Fruit fly (Drosophila melanogaster): ENCODE data around the gene tgy.
A peak's percentile ranks its signal among the peaks of the same experiment; 100 is the strongest.

Gene tgy

DNA sequence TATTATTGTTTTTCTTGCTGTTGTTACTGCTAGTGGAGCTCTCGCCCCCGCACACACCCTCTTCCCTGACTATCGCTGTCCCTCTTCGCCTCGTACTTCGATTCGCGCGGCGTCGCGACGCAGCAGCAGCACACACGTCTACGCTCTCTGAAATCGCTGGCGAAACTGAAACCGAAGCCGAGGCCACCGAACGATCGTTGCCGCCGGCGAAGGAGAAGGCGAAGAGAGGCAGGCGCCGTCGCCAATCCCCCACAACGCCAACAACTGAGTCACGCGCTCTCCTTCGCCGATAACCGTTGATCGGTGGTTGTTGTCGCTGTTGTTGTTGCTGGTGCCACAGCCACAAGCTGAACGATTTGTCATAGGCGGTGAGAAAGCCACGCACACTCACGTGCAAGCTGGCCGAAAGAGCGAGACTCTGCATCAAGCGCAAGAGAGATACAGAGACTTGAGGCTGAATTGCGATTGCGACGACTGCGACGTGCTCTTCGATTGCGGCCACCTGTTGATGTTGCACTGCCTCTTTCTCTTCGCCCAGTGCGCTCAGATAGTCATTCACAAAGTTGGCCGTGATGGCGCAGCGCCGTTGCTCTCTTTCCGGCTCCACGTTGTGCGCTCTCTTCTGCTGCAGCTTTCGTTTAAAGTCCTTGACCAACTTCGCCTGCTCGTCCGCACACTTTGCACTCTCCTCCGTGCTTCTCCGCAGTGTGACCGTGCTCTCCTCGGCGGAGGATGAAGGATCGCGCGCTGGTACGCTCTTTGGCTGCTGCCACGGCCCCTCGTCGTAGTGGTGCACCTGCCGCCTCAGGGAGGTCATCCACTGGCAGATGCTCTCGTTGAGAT is 26.4 kb upstream of the tgy start (continued):
- TF ChIP-seq odd (GFP tag; optimal IDR thresholded peaks at IDR 0.05) (no peak), btn (GFP tag; optimal IDR thresholded peaks at IDR 0.05) (peak; percentile 6), CG1603 (tag; optimal IDR thresholded peaks at IDR 0.05) (peak; percentile 2), ci (GFP tag; IDR thresholded peaks at IDR 0.05) (peak; percentile 78), Dll (GFP tag; IDR thresholded peaks at IDR 0.05; ENCODE audit: partially characterized antibody) (peak; percentile 51; the same call in 1 of the 4 replicates), dati (GFP tag; IDR thresholded peaks at IDR 0.05) (0 out of 2 replicates have a peak, but pooled peaks have one; percentile 4), Dek (tag; optimal IDR thresholded peaks at IDR 0.05) (no peak), sc (optimal IDR thresholded peaks at IDR 0.05) (no peak), sc (GFP tag; optimal IDR thresholded peaks at IDR 0.05) (no peak), CG2678 (tag; optimal IDR thresholded peaks at IDR 0.05) (peak; percentile 5), Bteb2 (GFP tag; optimal IDR thresholded peaks at IDR 0.05) (no peak), zfh1 (GFP tag; IDR thresholded peaks at IDR 0.05) (0 out of 3 replicates have a peak, but pooled peaks have one; percentile 15), Hr78 (GFP tag; optimal IDR thresholded peaks at IDR 0.05) (peak in 1 of 2 experiments; percentile 63), D19A (tag; optimal IDR thresholded peaks at IDR 0.05) (no peak), Hsf (GFP tag; optimal IDR thresholded peaks at IDR 0.05) (no peak), MTF-1 (GFP tag; optimal IDR thresholded peaks at IDR 0.05; ENCODE audit: borderline replicate concordance) (no peak), CG13287 (GFP tag; IDR thresholded peaks at IDR 0.05; ENCODE audit: partially characterized antibody) (peak; percentile 49; the same call in 1 of the 2 replicates), toy (GFP tag; IDR thresholded peaks at IDR 0.05) (no peak), CG6854 (GFP tag; optimal IDR thresholded peaks at IDR 0.05) (peak; percentile 33), chm (GFP tag; IDR thresholded peaks at IDR 0.05) (peak; percentile 32; the same call in 1 of the 2 replicates), dysf (GFP tag; IDR thresholded peaks at IDR 0.05) (no peak), pros (GFP tag; optimal IDR thresholded peaks at IDR 0.05) (peak; percentile 93), CG11695 (GFP tag; IDR thresholded peaks at IDR 0.05) (no peak; the same call in 2 of the 3 replicates), Adf1 (GFP tag; IDR thresholded peaks at IDR 0.05) (peak; percentile 82), Fer1 (GFP tag; optimal IDR thresholded peaks at IDR 0.05) (peak; percentile 29), trem (tag; optimal IDR thresholded peaks at IDR 0.05) (no peak), ATbp (GFP tag; optimal IDR thresholded peaks at IDR 0.05) (no peak), exex (tag; optimal IDR thresholded peaks at IDR 0.05) (peak; percentile 51), HLH4C (GFP tag; IDR thresholded peaks at IDR 0.05; ENCODE audit: partially characterized antibody) (peak; percentile 28; the same call in 1 of the 3 replicates), CG32767 (GFP tag; IDR thresholded peaks at IDR 0.05) (no peak), pho (GFP tag; optimal IDR thresholded peaks at IDR 0.05) (no peak), wor (GFP tag; IDR thresholded peaks at IDR 0.05) (no peak), Side (GFP tag; optimal IDR thresholded peaks at IDR 0.05) (peak; percentile 4), Stat92E (GFP tag; optimal IDR thresholded peaks at IDR 0.05) (peak in 1 of 3 experiments; percentile 22), dm (GFP tag; optimal IDR thresholded peaks at IDR 0.05) (no peak), CG6813 (GFP tag; optimal IDR thresholded peaks at IDR 0.05) (peak; percentile 28), sisA (GFP tag; IDR thresholded peaks at IDR 0.05) (no peak), ERR (GFP tag; optimal IDR thresholded peaks at IDR 0.05) (no peak), CG14441 (GFP tag; IDR thresholded peaks at IDR 0.05) (no peak), so (GFP tag; IDR thresholded peaks at IDR 0.05) (peak; percentile 33; the same call in 1 of the 3 replicates), otp (GFP tag; IDR thresholded peaks at IDR 0.05) (peak; percentile 4; the same call in 1 of the 3 replicates), shn (GFP tag; optimal IDR thresholded peaks at IDR 0.05) (peak; percentile 13), pan (optimal IDR thresholded peaks at IDR 0.05) (no peak), pan (GFP tag; optimal IDR thresholded peaks at IDR 0.05 in 1 of 2, IDR thresholded peaks at IDR 0.05 in 1 of 2) (no peak), Trl (optimal IDR thresholded peaks at IDR 0.05) (peak; percentile 83 to 92), Trl (GFP tag; optimal IDR thresholded peaks at IDR 0.05) (no peak), CG6765 (GFP tag; optimal IDR thresholded peaks at IDR 0.05) (peak; percentile 14), CG18011 (GFP tag; optimal IDR thresholded peaks at IDR 0.05) (peak; percentile 22), CG14667 (GFP tag; IDR thresholded peaks at IDR 0.05) (no peak)
